Worm (Caenorhabditis elegans): ENCODE measurements around the gene coh-4.

Gene coh-4

ce11 chrV:4143034-4143433 lies 32.4 kb downstream of the coh-4 start (continued):
- TF ChIP-seq T26A5.8 (tag; optimal IDR thresholded peaks at IDR 0.05), result no peak
- peak; percentile 71 for TF ChIP-seq nhr-80 (tag; optimal IDR thresholded peaks at IDR 0.05)
- TF ChIP-seq madf-8 (GFP tag; conservative IDR thresholded peaks at IDR 0.05), result no peak; the same call in 1 of the 2 replicates
- TF ChIP-seq ztf-18 (tag; optimal IDR thresholded peaks at IDR 0.05), result no peak
- TF ChIP-seq chd-7 (tag; optimal IDR thresholded peaks at IDR 0.05), result no peak
- no peak for TF ChIP-seq him-1 (tag; optimal IDR thresholded peaks at IDR 0.05)
- peak; percentile 72 for TF ChIP-seq dox-1 (GFP tag; IDR thresholded peaks at IDR 0.05)
- no peak for TF ChIP-seq xnd-1 (tag; optimal IDR thresholded peaks at IDR 0.05)
- TF ChIP-seq Y95B8A.8 (GFP tag; IDR thresholded peaks at IDR 0.05), result no peak
- no peak for TF ChIP-seq aptf-3 (GFP tag; IDR thresholded peaks at IDR 0.05)
- peak in 1 of 3 experiments; percentile 47 for TF ChIP-seq lin-35 (GFP tag; optimal IDR thresholded peaks at IDR 0.05)
- peak; percentile 31; the same call in 1 of the 2 replicates for TF ChIP-seq F33H1.4 (GFP tag; IDR thresholded peaks at IDR 0.05)
- no peak for TF ChIP-seq egl-18 (GFP tag; IDR thresholded peaks at IDR 0.05)
- TF ChIP-seq ccch-3 (GFP tag; optimal IDR thresholded peaks at IDR 0.05), result no peak
- TF ChIP-seq hlh-12 (tag; optimal IDR thresholded peaks at IDR 0.05), result no peak
- peak; percentile 23 for TF ChIP-seq tbp1 (GFP tag; optimal IDR thresholded peaks at IDR 0.05)
- no peak for TF ChIP-seq D2030.7 (GFP tag; IDR thresholded peaks at IDR 0.05)
- TF ChIP-seq F37B4.10 (GFP tag; IDR thresholded peaks at IDR 0.05), result no peak
- TF ChIP-seq ceh-40 (GFP tag; IDR thresholded peaks at IDR 0.05), result no peak
- no peak for TF ChIP-seq Y56A3A.18 (GFP tag; IDR thresholded peaks at IDR 0.05)
- no peak for TF ChIP-seq lin-26 (GFP tag; IDR thresholded peaks at IDR 0.05)
- TF ChIP-seq ets-4 (GFP tag; optimal IDR thresholded peaks at IDR 0.05), result no peak
- no peak for TF ChIP-seq sdz-38 (tag; optimal IDR thresholded peaks at IDR 0.05)
- TF ChIP-seq ekl-4 (GFP tag; IDR thresholded peaks at IDR 0.05), result no peak
- no peak for TF ChIP-seq athp-1 (tag; optimal IDR thresholded peaks at IDR 0.05)
- TF ChIP-seq nfya-1 (tag; optimal IDR thresholded peaks at IDR 0.05; ENCODE audit: borderline replicate concordance, insufficient read depth), result no peak
- no peak for TF ChIP-seq madf-10 (tag; optimal IDR thresholded peaks at IDR 0.05)
- no peak for TF ChIP-seq somi-1 (GFP tag; optimal IDR thresholded peaks at IDR 0.05)
- peak; percentile 96 for TF ChIP-seq mcd-1 (GFP tag; IDR thresholded peaks at IDR 0.05)
- no peak for TF ChIP-seq madf-3 (GFP tag; IDR thresholded peaks at IDR 0.05)
- TF ChIP-seq pha-4 (tag; optimal IDR thresholded peaks at IDR 0.05), result no peak
- TF ChIP-seq lsl-1 (GFP tag; optimal IDR thresholded peaks at IDR 0.05), result peak; percentile 3

- TF ChIP-seq ztf-26 (tag; optimal IDR thresholded peaks at IDR 0.05), result no peak
- no peak for TF ChIP-seq Y56A3A.18 (GFP tag; IDR thresholded peaks at IDR 0.05)
- no peak for TF ChIP-seq snpc-3.4 (tag; optimal IDR thresholded peaks at IDR 0.05)
- TF ChIP-seq Y53F4B.3 (GFP tag; IDR thresholded peaks at IDR 0.05), result no peak
- TF ChIP-seq efl-1 (GFP tag; optimal IDR thresholded peaks at IDR 0.05), result no peak
- TF ChIP-seq mcd-1 (GFP tag; IDR thresholded peaks at IDR 0.05), result no peak
- TF ChIP-seq ets-4 (GFP tag; optimal IDR thresholded peaks at IDR 0.05), result no peak
Observed at ce11 chrV:4138688-4139087, 36.8 kb downstream of the coh-4 start, which contains the start of gene lgc-29. Gene lgc-29, plus strand, starts transcription at chrV:4138988.

- TF ChIP-seq ama-1 (optimal IDR thresholded peaks at IDR 0.05), result no peak
- TF ChIP-seq ama-1 (GFP tag; optimal IDR thresholded peaks at IDR 0.05), result no peak
- TF ChIP-seq snpc-1.3 (tag; optimal IDR thresholded peaks at IDR 0.05; ENCODE audit: insufficient read depth), result no peak
- no peak for TF ChIP-seq C06A6.2 (GFP tag; conservative IDR thresholded peaks at IDR 0.05)
- TF ChIP-seq tlf-1 (GFP tag; optimal IDR thresholded peaks at IDR 0.05), result no peak
- TF ChIP-seq dpff-1 (tag; optimal IDR thresholded peaks at IDR 0.05), result no peak
Observed at ce11 chrV:4134728-4135127, 40.7 kb downstream of the coh-4 start, which contains the start of gene lgc-1. Gene lgc-1, plus strand, starts transcription at chrV:4135028.

Data from whole organism, young adult.